Worm (Caenorhabditis elegans) whole organism, L3 larva: Measurements from ENCODE around the gene F38B6.3.

Source experiments
- R02D3.7 ChIP-seq: fragments of 150-350 bp; optimal IDR thresholded peaks from 2 replicates; lab custom pipeline; 2014; ENCODE audit warnings: missing biosample characterization, missing genetic modification characterization
- ama-1 ChIP-seq: fragments of 150-350 bp; optimal IDR thresholded peaks from 2 replicates; lab custom pipeline; 2018
- ceh-16 ChIP-seq: sonication (generic microtip); optimal IDR thresholded peaks from 2 replicates; lab custom pipeline; 2017; ENCODE audit warnings: missing biosample characterization, missing genetic modification characterization
- ceh-28 ChIP-seq: fragments of 150-350 bp; optimal IDR thresholded peaks from 2 replicates; lab custom pipeline; 2014; ENCODE audit warnings: missing biosample characterization, missing genetic modification reagents, missing genetic modification characterization
- ceh-82 ChIP-seq: fragments of 150-350 bp; optimal IDR thresholded peaks from 2 replicates; lab custom pipeline; 2014; ENCODE audit warnings: missing biosample characterization, missing genetic modification characterization
- ceh-9 ChIP-seq: sonication (generic microtip); optimal IDR thresholded peaks from 2 replicates; lab custom pipeline; 2018; ENCODE audit warnings: missing biosample characterization, missing genetic modification characterization
- daf-12 ChIP-seq: fragments of 150-350 bp; optimal IDR thresholded peaks from 2 replicates; lab custom pipeline; 2014; ENCODE audit warnings: missing biosample characterization, missing genetic modification reagents, missing genetic modification characterization
- egl-27 ChIP-seq: sonication (generic microtip); optimal IDR thresholded peaks from 4 replicates; lab custom pipeline; 2017; ENCODE audit warnings: missing biosample characterization, missing genetic modification reagents, missing genetic modification characterization
- egl-5 ChIP-seq: fragments of 150-350 bp; optimal IDR thresholded peaks from 2 replicates; lab custom pipeline; 2017; ENCODE audit warnings: missing biosample characterization, missing genetic modification reagents, missing genetic modification characterization, inconsistent platforms
- elt-1 ChIP-seq: fragments of 150-350 bp; optimal IDR thresholded peaks from 2 replicates; lab custom pipeline; 2014; ENCODE audit warnings: missing biosample characterization, missing genetic modification characterization
- elt-2 ChIP-seq: sonication (generic microtip); optimal IDR thresholded peaks from 2 replicates; lab custom pipeline; 2016; ENCODE audit warnings: missing genetic modification reagents, mild to moderate bottlenecking, missing genetic modification characterization, missing compliant biosample characterization
- elt-3 ChIP-seq, 3 experiments: fragments of 150-350 bp in 1 of 3; sonication (generic microtip) in 2 of 3; optimal IDR thresholded peaks; 2 replicates in 2 of 3; 4 replicates in 1 of 3; lab custom pipeline; 2014 to 2017; ENCODE audit warnings: missing biosample characterization in 3 of 3, missing genetic modification characterization in 3 of 3
- eor-1 ChIP-seq, 2 experiments: fragments of 150-350 bp; optimal IDR thresholded peaks; 2 replicates each; lab custom pipeline; 2014 to 2018; ENCODE audit warnings: missing biosample characterization in 2 of 2, missing genetic modification characterization in 2 of 2
- fkh-10 ChIP-seq: sonication (generic microtip); optimal IDR thresholded peaks from 2 replicates; lab custom pipeline; 2017; ENCODE audit warnings: missing biosample characterization, missing genetic modification reagents, missing genetic modification characterization
- fkh-2 ChIP-seq: fragments of 150-350 bp; optimal IDR thresholded peaks from 2 replicates; lab custom pipeline; 2014; ENCODE audit warnings: missing biosample characterization, missing genetic modification reagents, missing genetic modification characterization
- fos-1 ChIP-seq: fragments of 150-350 bp; optimal IDR thresholded peaks from 2 replicates; lab custom pipeline; 2014; ENCODE audit warnings: missing biosample characterization, missing genetic modification characterization
- hmg-11 ChIP-seq: sonication (generic microtip); optimal IDR thresholded peaks from 2 replicates; lab custom pipeline; 2016; ENCODE audit warnings: missing genetic modification characterization, missing compliant biosample characterization
- jun-1 ChIP-seq: fragments of 150-350 bp; optimal IDR thresholded peaks from 2 replicates; lab custom pipeline; 2014; ENCODE audit warnings: missing biosample characterization, missing genetic modification reagents, missing genetic modification characterization
- lin-39 ChIP-seq: fragments of 150-350 bp; optimal IDR thresholded peaks from 2 replicates; lab custom pipeline; 2018; ENCODE audit warnings: missing biosample characterization, missing genetic modification reagents, missing genetic modification characterization
- mdl-1 ChIP-seq: fragments of 150-350 bp; optimal IDR thresholded peaks from 2 replicates; lab custom pipeline; 2014; ENCODE audit warnings: missing biosample characterization, missing genetic modification characterization
- nfya-1 ChIP-seq: sonication (generic microtip); optimal IDR thresholded peaks from 2 replicates; lab custom pipeline; 2017; ENCODE audit warnings: missing genetic modification characterization, mild to moderate bottlenecking, missing compliant biosample characterization, antibody characterized with exemption, moderate library complexity; ENCODE audit not compliant: insufficient read depth
- nhr-11 ChIP-seq: fragments of 150-350 bp; optimal IDR thresholded peaks from 2 replicates; lab custom pipeline; 2014; ENCODE audit warnings: missing biosample characterization, missing genetic modification characterization
- nhr-23 ChIP-seq: fragments of 150-350 bp; optimal IDR thresholded peaks from 2 replicates; lab custom pipeline; 2014; ENCODE audit warnings: missing biosample characterization, missing genetic modification reagents, missing genetic modification characterization
- nhr-25 ChIP-seq: sonication (generic microtip); optimal IDR thresholded peaks from 2 replicates; lab custom pipeline; 2017; ENCODE audit warnings: missing biosample characterization, missing genetic modification characterization
- nhr-43 ChIP-seq: sonication (generic microtip); optimal IDR thresholded peaks from 2 replicates; lab custom pipeline; 2016; ENCODE audit warnings: mild to moderate bottlenecking, missing genetic modification characterization, missing compliant biosample characterization; ENCODE audit not compliant: poor library complexity, severe bottlenecking
- nhr-67 ChIP-seq: fragments of 150-350 bp; optimal IDR thresholded peaks from 2 replicates; lab custom pipeline; 2014; ENCODE audit warnings: missing biosample characterization, missing genetic modification characterization
- nhr-76 ChIP-seq: fragments of 150-350 bp; sonication (generic microtip); optimal IDR thresholded peaks from 5 replicates; lab custom pipeline; 2014; ENCODE audit warnings: missing biosample characterization, missing genetic modification characterization
- pha-4 ChIP-seq: fragments of 150-350 bp; optimal IDR thresholded peaks from 2 replicates; lab custom pipeline; 2014; ENCODE audit warnings: missing biosample characterization, missing genetic modification reagents, missing genetic modification characterization
- pqm-1 ChIP-seq: fragments of 150-350 bp; optimal IDR thresholded peaks from 2 replicates; lab custom pipeline; 2017; ENCODE audit warnings: missing biosample characterization, missing genetic modification characterization, inconsistent platforms
- sea-2 ChIP-seq: fragments of 150-350 bp; sonication (generic microtip); optimal IDR thresholded peaks from 4 replicates; lab custom pipeline; 2014; ENCODE audit warnings: missing biosample characterization, missing genetic modification reagents, missing genetic modification characterization
- skn-1 ChIP-seq: fragments of 150-350 bp; optimal IDR thresholded peaks from 2 replicates; lab custom pipeline; 2014; ENCODE audit warnings: missing biosample characterization, missing genetic modification characterization
- tbx-2 ChIP-seq: sonication (generic microtip); optimal IDR thresholded peaks from 2 replicates; lab custom pipeline; 2016; ENCODE audit warnings: mild to moderate bottlenecking, missing genetic modification characterization, missing compliant biosample characterization
- unc-39 ChIP-seq: sonication (generic microtip); optimal IDR thresholded peaks from 4 replicates; lab custom pipeline; 2017; ENCODE audit warnings: missing biosample characterization, missing genetic modification characterization
- unc-62 ChIP-seq: fragments of 150-350 bp; sonication (generic microtip); optimal IDR thresholded peaks from 4 replicates; lab custom pipeline; 2014; ENCODE audit warnings: missing biosample characterization, missing genetic modification reagents, missing genetic modification characterization
- zag-1 ChIP-seq: fragments of 150-350 bp; optimal IDR thresholded peaks from 2 replicates; lab custom pipeline; 2014; ENCODE audit warnings: missing biosample characterization, missing genetic modification characterization
- ztf-11 ChIP-seq: fragments of 150-350 bp; optimal IDR thresholded peaks from 2 replicates; lab custom pipeline; 2014; ENCODE audit warnings: missing biosample characterization, missing genetic modification characterization
- ztf-4 ChIP-seq: fragments of 150-350 bp; optimal IDR thresholded peaks from 2 replicates; lab custom pipeline; 2014; ENCODE audit warnings: missing biosample characterization, missing genetic modification characterization

Gene F38B6.3

DNA sequence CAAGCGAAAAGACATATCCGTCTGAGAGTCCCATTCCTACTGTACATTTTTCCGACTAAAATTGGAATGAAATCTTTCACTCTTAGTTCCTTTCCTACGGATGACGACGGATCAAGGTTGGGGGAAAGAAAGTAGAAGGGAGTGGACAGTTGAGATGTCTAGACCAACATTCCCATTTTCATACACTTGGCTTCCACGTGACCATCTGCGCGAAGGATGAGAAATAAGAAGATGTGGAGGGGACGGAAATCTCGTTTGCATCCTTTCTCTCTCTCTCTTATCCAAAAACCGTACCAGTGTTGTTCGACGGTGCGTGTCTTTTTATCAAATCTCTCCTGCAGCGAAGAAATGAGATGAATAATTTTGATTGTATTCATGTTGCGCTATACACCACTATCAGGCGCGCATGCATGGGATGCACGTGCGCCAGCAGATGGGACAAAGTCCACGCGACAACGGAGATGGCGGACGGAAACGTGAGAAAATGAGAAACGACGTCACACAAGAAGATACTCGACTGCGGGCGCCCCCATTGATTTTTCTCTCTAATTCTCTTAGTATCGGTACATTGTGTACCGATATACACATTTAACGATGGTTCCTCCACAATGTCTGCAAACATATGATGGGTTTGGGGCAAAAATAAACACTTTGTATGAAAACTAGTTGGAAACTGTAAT lies 44.0 kb downstream of the F38B6.3 start (continued):
- TF ChIP-seq nhr-76 (tag; lab: Kevin White, UChicago): peak; percentile 2
- peak; percentile 87 for TF ChIP-seq elt-1 (tag; lab: Kevin White, UChicago)
- peak; percentile 58 for TF ChIP-seq ztf-4 (tag; lab: Kevin White, UChicago)
- TF ChIP-seq elt-2 (tag; lab: Kevin White, UChicago): peak; percentile 92
- peak; percentile 38 for TF ChIP-seq ceh-82 (tag; lab: Kevin White, UChicago)
- TF ChIP-seq daf-12 (tag; lab: Kevin White, UChicago): no peak
- peak; percentile 55 for TF ChIP-seq nhr-11 (tag; lab: Kevin White, UChicago)
- peak; percentile 97 for TF ChIP-seq pha-4 (tag; lab: Kevin White, UChicago)
- TF ChIP-seq elt-3 (tag; optimal IDR thresholded peaks at IDR 0.05; lab: Kevin White, UChicago): peak; percentile 61 to 89 (median 78)
- TF ChIP-seq unc-62 (GFP tag; lab: Kevin White, UChicago): peak; percentile 77
- TF ChIP-seq ceh-9 (tag; lab: Kevin White, UChicago): no peak
- TF ChIP-seq skn-1 (tag; lab: Kevin White, UChicago): no peak

DNA sequence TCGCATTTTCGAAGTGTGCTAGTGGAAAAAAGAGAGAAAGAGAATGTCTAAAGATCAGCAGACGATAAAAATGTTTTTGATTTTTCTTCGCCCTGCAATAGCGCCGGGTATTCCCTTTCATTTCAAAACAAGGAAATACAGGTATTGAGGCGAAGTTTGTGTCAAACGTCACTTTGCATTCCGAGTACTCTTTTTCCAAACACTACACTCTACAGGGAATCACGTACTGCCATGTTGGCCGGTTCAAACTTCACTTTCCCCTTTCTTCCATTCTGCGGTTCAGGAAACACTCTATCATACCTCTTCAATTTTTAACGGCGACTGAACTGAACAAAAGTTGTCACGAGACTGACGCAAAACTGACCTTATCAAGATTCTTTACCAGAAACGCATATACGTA lies 45.1 kb downstream of the F38B6.3 start:
- TF ChIP-seq zag-1 (tag; lab: Kevin White, UChicago) (no peak), nhr-43 (tag; lab: Kevin White, UChicago) (no peak), jun-1 (tag; lab: Kevin White, UChicago) (no peak), elt-2 (tag; lab: Kevin White, UChicago) (peak; percentile 43), elt-1 (tag; lab: Kevin White, UChicago) (peak; percentile 5)

DNA sequence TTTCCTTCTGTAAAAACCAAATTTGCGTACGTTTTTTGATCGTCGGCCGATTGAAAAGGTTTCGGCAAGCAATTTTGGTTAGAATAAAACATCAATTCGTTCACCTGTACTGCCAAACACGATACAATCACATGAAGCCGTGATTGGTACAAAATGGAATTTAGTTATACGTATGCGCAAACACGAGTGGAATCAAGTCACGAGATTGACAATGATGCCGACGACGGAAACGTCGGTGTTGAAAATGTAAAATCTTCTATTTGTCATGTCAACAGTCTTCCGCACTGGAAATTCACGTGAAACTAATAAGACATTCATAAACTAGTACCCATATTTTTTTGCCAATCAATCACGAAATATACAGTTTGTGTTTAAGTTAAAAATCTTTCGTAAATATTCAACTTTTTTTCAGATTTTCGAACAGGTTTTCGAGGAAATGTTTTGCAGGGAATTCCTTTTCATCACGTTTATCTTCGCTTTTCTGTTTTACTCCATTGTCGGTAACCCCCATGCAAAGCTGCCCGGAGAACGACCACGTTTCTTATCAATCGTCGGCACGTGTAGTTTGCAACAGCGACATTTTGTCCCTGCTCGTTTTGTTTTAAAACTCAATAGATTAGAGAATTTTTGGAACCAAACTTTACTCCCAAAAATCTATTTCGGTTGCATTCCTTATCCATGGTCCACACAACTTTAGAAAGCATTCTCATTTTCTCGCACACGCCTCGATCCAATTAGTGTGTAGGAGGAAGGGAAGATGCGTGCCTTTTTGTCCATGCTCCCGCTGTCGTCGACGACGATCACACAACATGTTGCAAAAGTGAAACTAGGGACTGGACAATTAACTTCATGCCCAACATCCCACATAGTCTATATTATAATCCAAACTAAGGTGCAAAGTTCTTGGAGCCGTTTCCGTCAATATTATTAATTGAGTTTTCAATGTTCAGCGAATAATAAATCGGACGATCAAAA lies 45.9 kb downstream of the F38B6.3 start:
- no peak for TF ChIP-seq eor-1 (tag; optimal IDR thresholded peaks at IDR 0.05; lab: Kevin White, UChicago)
- TF ChIP-seq lin-39 (tag; lab: Kevin White, UChicago): peak; percentile 21
- peak; percentile 89 for TF ChIP-seq nhr-25 (tag; lab: Kevin White, UChicago)
- TF ChIP-seq hmg-11: no peak
- TF ChIP-seq pqm-1 (tag; lab: Kevin White, UChicago): peak; percentile 41
- no peak for TF ChIP-seq nhr-11 (tag; lab: Kevin White, UChicago)
- no peak for TF ChIP-seq R02D3.7 (tag; lab: Kevin White, UChicago)
- TF ChIP-seq ceh-28 (tag; lab: Kevin White, UChicago): no peak
- TF ChIP-seq skn-1 (tag; lab: Kevin White, UChicago): no peak
- no peak for TF ChIP-seq fos-1 (tag; lab: Kevin White, UChicago)
- TF ChIP-seq mdl-1 (tag; lab: Kevin White, UChicago): peak; percentile 88
- TF ChIP-seq ceh-9 (tag; lab: Kevin White, UChicago): no peak
- no peak for TF ChIP-seq unc-39 (tag; lab: Kevin White, UChicago)
- no peak for TF ChIP-seq sea-2
- TF ChIP-seq egl-27: no peak
- TF ChIP-seq daf-12 (tag; lab: Kevin White, UChicago): no peak
- peak; percentile 65 for TF ChIP-seq nfya-1 (tag; lab: Kevin White, UChicago)
- peak; percentile 76 for TF ChIP-seq elt-2 (tag; lab: Kevin White, UChicago)
- TF ChIP-seq ama-1 (lab: Kevin White, UChicago): no peak
- TF ChIP-seq fkh-2 (tag; lab: Kevin White, UChicago): no peak
- no peak for TF ChIP-seq tbx-2 (tag; lab: Kevin White, UChicago)
- TF ChIP-seq nhr-67: no peak
- TF ChIP-seq nhr-43 (tag; lab: Kevin White, UChicago): peak; percentile 79
- TF ChIP-seq egl-5 (tag; lab: Kevin White, UChicago): peak; percentile 60
- TF ChIP-seq elt-3 (tag; optimal IDR thresholded peaks at IDR 0.05; lab: Kevin White, UChicago): no peak
- no peak for TF ChIP-seq nhr-76 (tag; lab: Kevin White, UChicago)
- no peak for TF ChIP-seq unc-62 (GFP tag; lab: Kevin White, UChicago)
- TF ChIP-seq jun-1 (tag; lab: Kevin White, UChicago): peak; percentile 35
- no peak for TF ChIP-seq ztf-11 (tag; lab: Kevin White, UChicago)
- no peak for TF ChIP-seq elt-1 (tag; lab: Kevin White, UChicago)
- TF ChIP-seq ceh-16 (tag; lab: Kevin White, UChicago): no peak
- TF ChIP-seq nhr-23 (tag; lab: Kevin White, UChicago): peak; percentile 64
- TF ChIP-seq fkh-10: no peak
